Fruit fly (Drosophila melanogaster) whole organism, embryonic: ENCODE results near the gene Kdm3.

Experiments used
- Awh ChIP-seq: fragments of 200-800 bp; sonication (Bioruptor generic); IDR thresholded peaks from 2 replicates; pipeline ENCODE4, ENCODE4 v1.3.6; 2022; ENCODE audit warnings: missing biosample characterization, missing genetic modification characterization
- BEAF-32 ChIP-seq: fragments of 200-800 bp; sonication (Bioruptor generic); optimal IDR thresholded peaks from 3 replicates; lab custom pipeline; 2017; ENCODE audit warnings: missing biosample characterization, missing genetic modification characterization, mild to moderate bottlenecking, moderate library complexity, missing genetic modification reagents
- CG11085 ChIP-seq: fragments of 200-800 bp; sonication (Bioruptor generic); IDR thresholded peaks from 2 replicates; pipeline ENCODE4 v1.3.6; 2022; ENCODE audit warnings: missing biosample characterization, missing genetic modification characterization
- CG11695 ChIP-seq: fragments of 200-800 bp; sonication (Bioruptor generic); IDR thresholded peaks from 3 replicates; pipeline ENCODE4 v1.3.6; 2022; ENCODE audit warnings: missing biosample characterization, missing genetic modification characterization
- CG13287 ChIP-seq: fragments of 200-800 bp; sonication (Bioruptor generic); IDR thresholded peaks from 2 replicates; pipeline ENCODE4 v1.3.6; 2022; ENCODE audit warnings: missing biosample characterization, missing genetic modification characterization; ENCODE audit not compliant: partially characterized antibody
- CG13424 ChIP-seq: fragments of 200-800 bp; sonication (Bioruptor generic); optimal IDR thresholded peaks from 2 replicates; lab custom pipeline; 2019; ENCODE audit warnings: missing biosample characterization, mild to moderate bottlenecking, missing genetic modification characterization, moderate library complexity
- CG15011 ChIP-seq: fragments of 200-800 bp; sonication (Bioruptor generic); optimal IDR thresholded peaks from 3 replicates; lab custom pipeline; 2018; ENCODE audit warnings: missing biosample characterization, mild to moderate bottlenecking, missing genetic modification characterization
- CG16779 ChIP-seq: fragments of 200-800 bp; sonication (Bioruptor generic); IDR thresholded peaks from 2 replicates; pipeline ENCODE4 v1.3.6; 2022; ENCODE audit warnings: missing biosample characterization, missing genetic modification characterization
- CG16813 ChIP-seq: fragments of 200-800 bp; sonication (Bioruptor generic); IDR thresholded peaks from 3 replicates; pipeline ENCODE4 v1.3.6; 2022; ENCODE audit warnings: missing biosample characterization, missing genetic modification characterization; ENCODE audit not compliant: partially characterized antibody
- CG16863 ChIP-seq: fragments of 200-800 bp; sonication (Bioruptor generic); optimal IDR thresholded peaks from 3 replicates; lab custom pipeline; 2016; ENCODE audit warnings: missing biosample characterization, missing genetic modification characterization
- CG1832 ChIP-seq: fragments of 200-800 bp; sonication (Bioruptor generic); optimal IDR thresholded peaks from 2 replicates; lab custom pipeline; 2017; ENCODE audit warnings: missing biosample characterization, mild to moderate bottlenecking, missing genetic modification characterization, inconsistent platforms
- CG2120 ChIP-seq: fragments of 200-800 bp; sonication (Bioruptor generic); optimal IDR thresholded peaks from 3 replicates; lab custom pipeline; 2016; ENCODE audit warnings: missing biosample characterization, missing genetic modification characterization
- CG3995 ChIP-seq: fragments of 200-800 bp; sonication (Bioruptor generic); optimal IDR thresholded peaks from 3 replicates; lab custom pipeline; 2016; ENCODE audit warnings: missing biosample characterization, missing genetic modification characterization
- CG5953 ChIP-seq: fragments of 200-800 bp; sonication (Bioruptor generic); IDR thresholded peaks from 2 replicates; pipeline ENCODE4 v1.3.6; 2022; ENCODE audit warnings: missing biosample characterization, missing genetic modification characterization
- CG8290 ChIP-seq, 3 experiments: fragments of 200-800 bp; sonication (Bioruptor generic); optimal IDR thresholded peaks; 2 replicates each; lab custom pipeline; 2016 to 2019; ENCODE audit warnings: missing biosample characterization in 3 of 3, missing genetic modification characterization in 3 of 3, mild to moderate bottlenecking in 2 of 3, moderate library complexity in 1 of 3
- CG9797 ChIP-seq: fragments of 200-800 bp; sonication (Bioruptor generic); optimal IDR thresholded peaks from 3 replicates; lab custom pipeline; 2018; ENCODE audit warnings: missing biosample characterization, mild to moderate bottlenecking, missing genetic modification characterization
- CTCF ChIP-seq: fragments of 200-800 bp; sonication (Bioruptor generic); optimal IDR thresholded peaks from 2 replicates; lab custom pipeline; 2017; ENCODE audit warnings: missing biosample characterization, mild to moderate bottlenecking, missing genetic modification characterization, moderate library complexity
- Camta ChIP-seq: fragments of 200-800 bp; sonication (Bioruptor generic); optimal IDR thresholded peaks from 2 replicates; lab custom pipeline; 2016; ENCODE audit warnings: missing biosample characterization, missing genetic modification characterization
- D19B ChIP-seq: fragments of 200-800 bp; sonication (Bioruptor generic); optimal IDR thresholded peaks from 2 replicates; lab custom pipeline; 2017; ENCODE audit warnings: missing biosample characterization, mild to moderate bottlenecking, missing genetic modification characterization
- Dbx ChIP-seq: fragments of 200-800 bp; sonication (Bioruptor generic); IDR thresholded peaks from 3 replicates; pipeline ENCODE4 v1.3.6; 2022; ENCODE audit warnings: missing biosample characterization, missing genetic modification characterization
- Dek ChIP-seq: fragments of 200-800 bp; sonication (Bioruptor generic); optimal IDR thresholded peaks from 3 replicates; lab custom pipeline; 2019; ENCODE audit warnings: missing biosample characterization, mild to moderate bottlenecking, missing genetic modification characterization, moderate library complexity
- Dp ChIP-seq: fragments of 200-800 bp; sonication (Bioruptor generic); optimal IDR thresholded peaks from 2 replicates; lab custom pipeline; 2018; ENCODE audit warnings: missing biosample characterization, mild to moderate bottlenecking, missing genetic modification characterization, moderate library complexity
- Eip74EF ChIP-seq, 2 experiments: fragments of 200-800 bp in 1 of 2; fragments of >200 bp in 1 of 2; sonication (Bioruptor generic) in 1 of 2; optimal IDR thresholded peaks; 2 replicates each; lab custom pipeline; 2017 to 2019; ENCODE audit warnings: missing biosample characterization in 2 of 2, missing genetic modification characterization in 2 of 2, mild to moderate bottlenecking in 1 of 2, moderate library complexity in 1 of 2
- HLH54F ChIP-seq: fragments of 200-800 bp; sonication (Bioruptor generic); optimal IDR thresholded peaks from 3 replicates; lab custom pipeline; 2016; ENCODE audit warnings: missing biosample characterization, missing genetic modification characterization
- Mrtf ChIP-seq: fragments of 200-800 bp; sonication (Bioruptor generic); IDR thresholded peaks from 3 replicates; pipeline ENCODE4 v1.3.6; 2022; ENCODE audit warnings: missing biosample characterization, missing genetic modification characterization
- NFAT ChIP-seq: fragments of 200-800 bp; sonication (Bioruptor generic); IDR thresholded peaks from 2 replicates; pipeline ENCODE4 v1.3.6; 2022; ENCODE audit warnings: missing biosample characterization, missing genetic modification characterization
- NfI ChIP-seq: fragments of 200-800 bp; sonication (Bioruptor generic); optimal IDR thresholded peaks from 3 replicates; lab custom pipeline; 2018; ENCODE audit warnings: missing biosample characterization, mild to moderate bottlenecking, missing genetic modification characterization, moderate library complexity
- Oli ChIP-seq: fragments of 200-800 bp; sonication (Bioruptor generic); optimal IDR thresholded peaks from 2 replicates; lab custom pipeline; 2018; ENCODE audit warnings: missing biosample characterization, mild to moderate bottlenecking, missing genetic modification characterization, moderate library complexity
- Optix ChIP-seq: fragments of 200-800 bp; sonication (Bioruptor generic); IDR thresholded peaks from 3 replicates; pipeline ENCODE4 v1.3.6; 2022; ENCODE audit warnings: missing biosample characterization, missing genetic modification characterization
- Pdp1 ChIP-seq, 2 experiments: fragments of 200-800 bp; sonication (Bioruptor generic); optimal IDR thresholded peaks; 3 replicates each; lab custom pipeline; 2016; ENCODE audit warnings: missing biosample characterization in 2 of 2, missing genetic modification characterization in 2 of 2, mild to moderate bottlenecking in 1 of 2, moderate library complexity in 1 of 2
- Rx ChIP-seq: fragments of 200-800 bp; sonication (Bioruptor generic); IDR thresholded peaks from 2 replicates; pipeline ENCODE4 v1.3.6; 2022; ENCODE audit warnings: missing biosample characterization, missing genetic modification characterization
- Scr ChIP-seq: fragments of 200-800 bp; sonication (Bioruptor generic); IDR thresholded peaks from 2 replicates; pipeline ENCODE4 v1.3.6; 2022; ENCODE audit warnings: missing biosample characterization, missing genetic modification characterization; ENCODE audit not compliant: partially characterized antibody
- Six4 ChIP-seq: fragments of 200-800 bp; sonication (Bioruptor generic); optimal IDR thresholded peaks from 2 replicates; lab custom pipeline; 2016; ENCODE audit warnings: missing biosample characterization, missing genetic modification characterization
- Spps ChIP-seq: fragments of 200-800 bp; sonication (Bioruptor generic); optimal IDR thresholded peaks from 2 replicates; lab custom pipeline; 2018; ENCODE audit warnings: missing biosample characterization, mild to moderate bottlenecking, missing genetic modification characterization
- Taf1 ChIP-seq: fragments of 200-800 bp; sonication (Bioruptor generic); IDR thresholded peaks from 2 replicates; pipeline ENCODE4 v1.3.6; 2022; ENCODE audit warnings: missing biosample characterization, missing genetic modification characterization
- Tbp ChIP-seq: fragments of >200 bp; optimal IDR thresholded peaks from 2 replicates; lab custom pipeline; 2018; ENCODE audit warnings: missing biosample characterization, missing genetic modification characterization
- ash1 ChIP-seq: fragments of 200-800 bp; sonication (Bioruptor generic); optimal IDR thresholded peaks from 2 replicates; lab custom pipeline; 2018; ENCODE audit warnings: missing biosample characterization, mild to moderate bottlenecking, missing genetic modification characterization
- ci ChIP-seq: fragments of 200-800 bp; sonication (Bioruptor generic); IDR thresholded peaks from 3 replicates; pipeline ENCODE4 v1.3.6; 2022; ENCODE audit warnings: missing biosample characterization, missing genetic modification characterization
- en ChIP-seq: fragments of 200-800 bp; sonication (Bioruptor generic); optimal IDR thresholded peaks from 2 replicates; lab custom pipeline; 2016; ENCODE audit warnings: missing biosample characterization, missing genetic modification characterization
- exex ChIP-seq: fragments of 200-800 bp; sonication (Bioruptor generic); optimal IDR thresholded peaks from 4 replicates; lab custom pipeline; 2018; ENCODE audit warnings: missing biosample characterization, mild to moderate bottlenecking, missing genetic modification characterization, moderate library complexity
- her ChIP-seq: fragments of 200-800 bp; sonication (Bioruptor generic); optimal IDR thresholded peaks from 2 replicates; lab custom pipeline; 2016; ENCODE audit warnings: missing biosample characterization, missing genetic modification characterization
- lab ChIP-seq: fragments of 200-800 bp; sonication (Bioruptor generic); optimal IDR thresholded peaks from 3 replicates; lab custom pipeline; 2017; ENCODE audit warnings: missing biosample characterization, missing genetic modification characterization, mild to moderate bottlenecking, moderate library complexity, missing genetic modification reagents
- luna ChIP-seq: fragments of 200-800 bp; sonication (Bioruptor generic); optimal IDR thresholded peaks from 2 replicates; lab custom pipeline; 2016; ENCODE audit warnings: missing biosample characterization, missing genetic modification characterization
- nerfin-1 ChIP-seq: fragments of 200-800 bp; sonication (Bioruptor generic); optimal IDR thresholded peaks from 3 replicates; lab custom pipeline; 2019; ENCODE audit warnings: missing biosample characterization, mild to moderate bottlenecking, missing genetic modification characterization, moderate library complexity
- onecut ChIP-seq: fragments of 200-800 bp; sonication (Bioruptor generic); IDR thresholded peaks from 2 replicates; pipeline ENCODE4 v1.3.6; 2022; ENCODE audit warnings: missing biosample characterization, missing genetic modification characterization
- sens ChIP-seq: fragments of 200-800 bp; sonication (Bioruptor generic); peaks from one replicate; lab custom pipeline; 2016; ENCODE audit warnings: missing biosample characterization, missing genetic modification characterization
- so ChIP-seq: fragments of 200-800 bp; sonication (Bioruptor generic); IDR thresholded peaks from 3 replicates; pipeline ENCODE4 v1.3.6; 2022; ENCODE audit warnings: missing biosample characterization, missing genetic modification characterization
- z ChIP-seq: fragments of 200-800 bp; sonication (Bioruptor generic); IDR thresholded peaks from 3 replicates; pipeline ENCODE4 v1.3.6; 2022; ENCODE audit warnings: missing biosample characterization, missing genetic modification characterization

Kdm3 gene

dm6 chr3R:9533181-9534124 is 17.6 kb downstream of the Kdm3 start (continued):
- peak; percentile 98 for TF ChIP-seq CG15011 (GFP tag; lab: Kevin White, UChicago)
- TF ChIP-seq BEAF-32 (GFP tag; lab: Kevin White, UChicago), result peak; percentile 11
- TF ChIP-seq CG16813 (GFP tag; lab: Robert Waterston, UW), result no peak
- TF ChIP-seq onecut (GFP tag; lab: Robert Waterston, UW), result peak; percentile 80
- TF ChIP-seq her (GFP tag; lab: Kevin White, UChicago), result peak; percentile 81
- peak; percentile 87; the same call in 2 of the 3 replicates for TF ChIP-seq so (GFP tag; lab: Robert Waterston, UW)
- peak; percentile 95 for TF ChIP-seq NfI (GFP tag; lab: Kevin White, UChicago)
- peak; percentile 79 for TF ChIP-seq CG3995 (GFP tag; lab: Kevin White, UChicago)
- peak; percentile 91 for TF ChIP-seq en (GFP tag; lab: Kevin White, UChicago)
- TF ChIP-seq CG5953, result peak; percentile 40; the same call in 1 of the 2 replicates
- peak; percentile 97 for TF ChIP-seq CG13424 (tag; lab: Kevin White, UChicago)
- TF ChIP-seq Dek, result peak; percentile 96
- TF ChIP-seq sens (GFP tag; lab: Kevin White, UChicago), result peak; percentile 99
- TF ChIP-seq ash1 (GFP tag; lab: Kevin White, UChicago), result peak; percentile 33
- TF ChIP-seq Awh (GFP tag; lab: Robert Waterston, UW), result peak; percentile 66; the same call in 1 of the 2 replicates
- TF ChIP-seq Optix, result peak; percentile 84
- TF ChIP-seq Eip74EF (GFP tag; optimal IDR thresholded peaks at IDR 0.05; lab: Kevin White, UChicago), result peak in 1 of 2 experiments; percentile 98
- TF ChIP-seq Rx (GFP tag; lab: Robert Waterston, UW), result peak; percentile 53; the same call in 1 of the 2 replicates
- TF ChIP-seq Camta (GFP tag; lab: Kevin White, UChicago), result peak; percentile 95
- TF ChIP-seq Taf1 (GFP tag; lab: Robert Waterston, UW), result peak; percentile 85
- peak; percentile 94 for TF ChIP-seq Six4
- TF ChIP-seq Spps (tag; lab: Kevin White, UChicago), result peak; percentile 84
- peak; percentile 84 to 96 for TF ChIP-seq Pdp1 (GFP tag; optimal IDR thresholded peaks at IDR 0.05; lab: Kevin White, UChicago)
- TF ChIP-seq nerfin-1 (tag; lab: Kevin White, UChicago), result peak; percentile 94
- TF ChIP-seq exex (tag; lab: Kevin White, UChicago), result peak; percentile 44
- peak; percentile 44 for TF ChIP-seq luna (GFP tag; lab: Kevin White, UChicago)
- TF ChIP-seq Dp, result peak; percentile 13
- TF ChIP-seq Scr, result 0 out of 2 replicates have a peak, but pooled peaks have one; percentile 22
- peak; percentile 85 for TF ChIP-seq CG8290 (GFP tag; optimal IDR thresholded peaks at IDR 0.05; lab: Kevin White, UChicago)
- TF ChIP-seq CG8290 (tag; optimal IDR thresholded peaks at IDR 0.05; lab: Kevin White, UChicago), result peak; percentile 71 to 77
- TF ChIP-seq NFAT (GFP tag; lab: Robert Waterston, UW), result peak; percentile 56
- peak; percentile 98 for TF ChIP-seq Oli (tag; lab: Kevin White, UChicago)
- TF ChIP-seq CG16863 (GFP tag; lab: Kevin White, UChicago), result peak; percentile 90
- no peak for TF ChIP-seq Tbp
- TF ChIP-seq CG11695 (GFP tag; lab: Robert Waterston, UW), result peak; percentile 94
- peak; percentile 95 for TF ChIP-seq HLH54F
- TF ChIP-seq ci, result peak; percentile 80
- TF ChIP-seq CG11085, result peak; percentile 80
- TF ChIP-seq CTCF (GFP tag; lab: Kevin White, UChicago), result peak; percentile 71
- TF ChIP-seq Dbx (GFP tag; lab: Robert Waterston, UW), result peak; percentile 82
- TF ChIP-seq CG2120 (GFP tag; lab: Kevin White, UChicago), result peak; percentile 97
- TF ChIP-seq CG16779 (GFP tag; lab: Robert Waterston, UW), result peak; percentile 67; the same call in 1 of the 2 replicates
- TF ChIP-seq CG13287 (GFP tag; lab: Robert Waterston, UW), result no peak; the same call in 1 of the 2 replicates
- peak; percentile 96 for TF ChIP-seq lab
- peak; percentile 52 for TF ChIP-seq CG9797 (GFP tag; lab: Kevin White, UChicago)
- TF ChIP-seq z (GFP tag; lab: Robert Waterston, UW), result 0 out of 3 replicates have a peak, but pooled peaks have one; percentile 5
- no peak for TF ChIP-seq CG1832 (GFP tag; lab: Kevin White, UChicago)
- TF ChIP-seq D19B, result peak; percentile 94
- TF ChIP-seq Mrtf, result peak; percentile 83; the same call in 2 of the 3 replicates
